Worm (Caenorhabditis elegans) whole organism, L4 larva: ENCODE data around the gene T06A10.106.

Experiments used
- D1046.2 ChIP-seq: fragments of 200-800 bp; sonication (Bioruptor generic); IDR thresholded peaks from 2 replicates; pipeline ENCODE4 v1.3.6; 2022; ENCODE audit warnings: missing genetic modification characterization, missing compliant biosample characterization
- F44E2.7 ChIP-seq: fragments of 200-800 bp; sonication (Bioruptor generic); IDR thresholded peaks from 2 replicates; pipeline ENCODE4 v2.1.2; 2022; ENCODE audit warnings: missing genetic modification characterization, missing compliant biosample characterization
- Y105C5A.15 ChIP-seq: fragments of 200-800 bp; sonication (Bioruptor generic); IDR thresholded peaks from 2 replicates; pipeline ENCODE4 v1.3.6; 2022; ENCODE audit warnings: missing genetic modification characterization, missing compliant biosample characterization
- Y5F2A.4 ChIP-seq: fragments of 200-800 bp; sonication (Bioruptor generic); optimal IDR thresholded peaks from 2 replicates; lab custom pipeline; 2018; ENCODE audit warnings: mild to moderate bottlenecking, missing genetic modification characterization, missing compliant biosample characterization
- ZK546.5 ChIP-seq, 2 experiments: sonication (generic microtip); optimal IDR thresholded peaks; 2 replicates each; lab custom pipeline; 2017; ENCODE audit warnings: missing biosample characterization in 2 of 2, missing genetic modification characterization in 2 of 2
- ceh-62 ChIP-seq: sonication (generic microtip); optimal IDR thresholded peaks from 2 replicates; lab custom pipeline; 2017; ENCODE audit warnings: missing biosample characterization, missing genetic modification characterization
- daf-12 ChIP-seq: fragments of 150-350 bp; optimal IDR thresholded peaks from 2 replicates; lab custom pipeline; 2014; ENCODE audit warnings: missing biosample characterization, missing genetic modification reagents, missing genetic modification characterization
- dmd-6 ChIP-seq: fragments of 200-800 bp; sonication (Bioruptor generic); IDR thresholded peaks from 2 replicates; pipeline ENCODE4 v1.3.6; 2022; ENCODE audit warnings: missing genetic modification reagents, missing genetic modification characterization, missing compliant biosample characterization
- egl-27 ChIP-seq: sonication (generic microtip); optimal IDR thresholded peaks from 3 replicates; lab custom pipeline; 2017; ENCODE audit warnings: missing biosample characterization, missing genetic modification reagents, missing genetic modification characterization
- fkh-10 ChIP-seq: fragments of 150-350 bp; optimal IDR thresholded peaks from 2 replicates; lab custom pipeline; 2014; ENCODE audit warnings: missing biosample characterization, missing genetic modification reagents, missing genetic modification characterization
- fos-1 ChIP-seq: fragments of 150-350 bp; optimal IDR thresholded peaks from 2 replicates; lab custom pipeline; 2014; ENCODE audit warnings: missing biosample characterization, missing genetic modification characterization
- hlh-11 ChIP-seq: fragments of 200-800 bp; sonication (Bioruptor generic); optimal IDR thresholded peaks from 2 replicates; lab custom pipeline; 2018; ENCODE audit warnings: mild to moderate bottlenecking, missing genetic modification characterization, missing compliant biosample characterization
- lin-38 ChIP-seq: fragments of 200-800 bp; sonication (Bioruptor generic); IDR thresholded peaks from 2 replicates; pipeline ENCODE4 v1.3.6; 2022; ENCODE audit warnings: missing genetic modification reagents, missing genetic modification characterization, missing compliant biosample characterization
- madf-5 ChIP-seq, 2 experiments: fragments of 200-800 bp; sonication (Bioruptor generic); IDR thresholded peaks; 2 replicates each; pipeline ENCODE4 v1.3.6; 2022; ENCODE audit warnings: missing compliant biosample characterization in 2 of 2, missing genetic modification characterization in 2 of 2
- mdl-1 ChIP-seq, 2 experiments: fragments of 150-350 bp in 1 of 2; sonication (generic microtip) in 1 of 2; optimal IDR thresholded peaks; 2 replicates each; lab custom pipeline; 2014 to 2017; ENCODE audit warnings: missing biosample characterization in 2 of 2, missing genetic modification characterization in 2 of 2
- nhr-10 ChIP-seq: fragments of 150-350 bp; optimal IDR thresholded peaks from 2 replicates; lab custom pipeline; 2014; ENCODE audit warnings: missing biosample characterization, missing genetic modification characterization
- nhr-25 ChIP-seq: sonication (generic microtip); optimal IDR thresholded peaks from 2 replicates; lab custom pipeline; 2017; ENCODE audit warnings: missing genetic modification characterization, mild to moderate bottlenecking, missing compliant biosample characterization, antibody characterized with exemption, moderate library complexity, borderline replicate concordance; ENCODE audit not compliant: insufficient read depth
- nhr-41 ChIP-seq: fragments of 200-800 bp; sonication (Bioruptor generic); IDR thresholded peaks from 2 replicates; pipeline ENCODE4 v1.3.6; 2022; ENCODE audit warnings: missing genetic modification reagents, missing genetic modification characterization, missing compliant biosample characterization
- nhr-48 ChIP-seq: sonication (generic microtip); optimal IDR thresholded peaks from 2 replicates; lab custom pipeline; 2016; ENCODE audit warnings: mild to moderate bottlenecking, missing genetic modification characterization, missing compliant biosample characterization
- nhr-77 ChIP-seq: fragments of 150-350 bp; optimal IDR thresholded peaks from 2 replicates; lab custom pipeline; 2014; ENCODE audit warnings: missing biosample characterization, missing genetic modification characterization
- sdz-12 ChIP-seq: fragments of 200-800 bp; sonication (Bioruptor generic); optimal IDR thresholded peaks from 2 replicates; lab custom pipeline; 2018; ENCODE audit warnings: mild to moderate bottlenecking, missing genetic modification characterization, missing compliant biosample characterization
- set-16 ChIP-seq: fragments of 200-800 bp; sonication (Bioruptor generic); IDR thresholded peaks from 2 replicates; pipeline ENCODE4 v1.3.6; 2022; ENCODE audit warnings: missing genetic modification reagents, missing genetic modification characterization, missing compliant biosample characterization
- spr-1 ChIP-seq: sonication (generic microtip); optimal IDR thresholded peaks from 2 replicates; lab custom pipeline; 2016; ENCODE audit warnings: mild to moderate bottlenecking, missing genetic modification characterization, missing compliant biosample characterization
- zfp-2 ChIP-seq: sonication (generic microtip); optimal IDR thresholded peaks from 2 replicates; lab custom pipeline; 2016; ENCODE audit warnings: mild to moderate bottlenecking, missing genetic modification characterization, missing compliant biosample characterization
- zfp-3 ChIP-seq: fragments of 200-800 bp; sonication (Bioruptor generic); conservative IDR thresholded peaks from 2 replicates; pipeline ENCODE4 v1.3.6; 2022; ENCODE audit warnings: missing genetic modification reagents, missing genetic modification characterization, missing compliant biosample characterization
- zip-11 ChIP-seq: fragments of 200-800 bp; sonication (Bioruptor generic); IDR thresholded peaks from 2 replicates; pipeline ENCODE4 v1.3.6; 2022; ENCODE audit warnings: missing genetic modification characterization, missing compliant biosample characterization
- ztf-11 ChIP-seq: fragments of 150-350 bp; optimal IDR thresholded peaks from 2 replicates; lab custom pipeline; 2014; ENCODE audit warnings: missing biosample characterization, missing genetic modification characterization
- ztf-7 ChIP-seq: fragments of 150-350 bp; optimal IDR thresholded peaks from 2 replicates; lab custom pipeline; 2014; ENCODE audit warnings: missing biosample characterization, missing genetic modification characterization

Gene T06A10.106

DNA sequence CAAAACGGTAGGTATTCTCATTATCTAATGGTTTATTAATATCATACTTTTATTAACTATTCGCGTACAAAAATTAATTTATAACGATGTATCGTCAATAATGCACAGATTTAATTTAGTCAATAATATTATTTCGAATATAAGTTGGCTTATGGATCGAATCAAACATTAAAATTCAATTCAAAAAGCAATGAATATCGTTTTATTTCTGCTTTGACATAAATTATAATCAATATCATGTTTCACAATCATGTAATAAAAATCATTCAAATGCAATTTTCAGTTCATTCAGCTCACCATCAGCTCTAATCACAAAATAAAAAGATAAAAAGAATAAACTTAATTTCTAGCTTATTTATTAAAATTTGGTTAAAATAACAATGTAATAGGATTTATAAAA, 40.1 kb downstream of the T06A10.106 start, which contains the start of gene Y116A8A.6:
Y116A8A.6 (minus strand) TSS at position 101 of the 400 bp plus-strand sequence.
- no peak for TF ChIP-seq mdl-1 (tag; optimal IDR thresholded peaks at IDR 0.05; lab: Kevin White, UChicago)
- TF ChIP-seq F44E2.7 (GFP tag; lab: Robert Waterston, UW), result no peak
- no peak for TF ChIP-seq nhr-41 (GFP tag; lab: Robert Waterston, UW)
- TF ChIP-seq dmd-6 (GFP tag; lab: Robert Waterston, UW), result no peak
- no peak for TF ChIP-seq ceh-62 (tag; lab: Kevin White, UChicago)
- TF ChIP-seq nhr-77 (tag; lab: Kevin White, UChicago), result no peak
- no peak for TF ChIP-seq fkh-10 (GFP tag; lab: Kevin White, UChicago)
- TF ChIP-seq sdz-12 (GFP tag; lab: Kevin White, UChicago), result no peak
- TF ChIP-seq egl-27 (tag; lab: Kevin White, UChicago), result no peak
- TF ChIP-seq nhr-10 (tag; lab: Kevin White, UChicago), result no peak
- TF ChIP-seq spr-1 (tag; lab: Kevin White, UChicago), result no peak
- no peak for TF ChIP-seq ztf-11 (tag; lab: Kevin White, UChicago)
- no peak for TF ChIP-seq set-16 (GFP tag; lab: Robert Waterston, UW)
- no peak for TF ChIP-seq ZK546.5 (tag; optimal IDR thresholded peaks at IDR 0.05; lab: Kevin White, UChicago)
- TF ChIP-seq zip-11 (GFP tag; lab: Robert Waterston, UW), result no peak
- no peak for TF ChIP-seq lin-38 (GFP tag; lab: Robert Waterston, UW)
- TF ChIP-seq, all 104 proteins: peak for 0

DNA sequence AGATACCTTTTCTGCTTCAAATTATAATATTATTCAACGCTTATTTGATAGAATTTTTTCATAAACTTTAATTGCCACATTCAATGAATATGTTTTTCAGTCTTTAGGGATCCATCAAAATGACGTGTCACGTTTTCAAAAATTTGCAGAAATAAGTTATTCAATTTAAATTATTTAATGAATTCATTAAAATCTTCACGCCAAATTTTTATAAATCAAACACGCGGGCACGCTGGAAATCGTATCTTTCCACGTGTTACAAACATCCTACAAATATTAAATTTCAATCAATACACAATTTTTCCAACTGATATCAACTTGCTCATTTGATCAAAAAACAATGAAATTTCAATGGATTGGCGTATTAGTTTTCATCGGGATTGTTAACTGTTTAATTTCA, 46.3 kb downstream of the T06A10.106 start, which contains the start of gene Y116A8A.4:
Y116A8A.4 (plus strand) TSS at position 301 of the 400 bp plus-strand sequence.
- TF ChIP-seq fos-1 (tag; lab: Kevin White, UChicago), result no peak
- TF ChIP-seq D1046.2 (GFP tag; lab: Robert Waterston, UW), result no peak
- TF ChIP-seq hlh-11 (tag; lab: Kevin White, UChicago), result no peak
- TF ChIP-seq nhr-48, result no peak
- TF ChIP-seq madf-5 (GFP tag; IDR thresholded peaks at IDR 0.05; lab: Robert Waterston, UW), result no peak
- no peak for TF ChIP-seq nhr-25 (tag; lab: Kevin White, UChicago)
- no peak for TF ChIP-seq zfp-2 (tag; lab: Kevin White, UChicago)
- TF ChIP-seq ztf-7, result no peak
- TF ChIP-seq zfp-3 (GFP tag; lab: Robert Waterston, UW), result no peak
- no peak for TF ChIP-seq Y5F2A.4 (GFP tag; lab: Kevin White, UChicago)
- no peak for TF ChIP-seq nhr-77 (tag; lab: Kevin White, UChicago)
- TF ChIP-seq Y105C5A.15, result no peak
- TF ChIP-seq daf-12 (tag; lab: Kevin White, UChicago), result no peak
- TF ChIP-seq ceh-62 (tag; lab: Kevin White, UChicago), result no peak
